Fruit fly (Drosophila melanogaster): ENCODE results near the gene CG18493.

The CG18493 gene

DNA sequence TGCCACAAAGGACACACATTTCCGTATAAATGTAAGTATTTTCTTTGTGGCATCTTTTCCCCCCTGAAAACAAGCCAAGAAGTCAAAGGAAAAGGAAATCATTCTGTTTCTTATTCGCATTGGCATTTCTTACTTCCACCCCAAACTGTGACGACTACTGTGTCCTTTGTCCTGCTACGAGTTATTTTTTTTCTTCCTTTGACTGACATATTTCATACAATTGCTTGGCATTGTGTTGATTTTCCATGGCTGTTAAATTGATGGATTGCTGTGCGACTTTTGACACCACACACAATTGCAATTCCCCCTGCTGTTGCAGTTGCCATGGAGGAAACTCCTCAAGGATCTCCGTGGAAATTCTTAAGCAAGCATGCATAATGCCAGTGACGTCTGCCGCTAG is 37.9 kb upstream of the CG18493 start (continued):
- TF ChIP-seq ro (GFP tag; IDR thresholded peaks at IDR 0.05) (no peak), CG8478 (optimal IDR thresholded peaks at IDR 0.05) (no peak), Dad (GFP tag; optimal IDR thresholded peaks at IDR 0.05) (no peak), tx (GFP tag; optimal IDR thresholded peaks at IDR 0.05) (no peak), sna (GFP tag; IDR thresholded peaks at IDR 0.05; ENCODE audit: partially characterized antibody) (no peak), en (GFP tag; optimal IDR thresholded peaks at IDR 0.05) (no peak), CG11696 (GFP tag; IDR thresholded peaks at IDR 0.05) (no peak), insv (GFP tag; optimal IDR thresholded peaks at IDR 0.05) (no peak), Hr78 (GFP tag; optimal IDR thresholded peaks at IDR 0.05) (no peak), pros (GFP tag; optimal IDR thresholded peaks at IDR 0.05) (peak; percentile 57), dmrt99B (tag; optimal IDR thresholded peaks at IDR 0.05) (no peak), gsb-n (tag; optimal IDR thresholded peaks at IDR 0.05) (no peak), hth (optimal IDR thresholded peaks at IDR 0.05) (peak; percentile 25), tll (GFP tag; optimal IDR thresholded peaks at IDR 0.05) (peak in 1 of 2 experiments; percentile 71), CG3163 (GFP tag; optimal IDR thresholded peaks at IDR 0.05) (no peak), CG12391 (tag; optimal IDR thresholded peaks at IDR 0.05) (no peak), unc-4 (GFP tag; IDR thresholded peaks at IDR 0.05; ENCODE audit: partially characterized antibody) (no peak), sqz (GFP tag; optimal IDR thresholded peaks at IDR 0.05) (no peak), zfh1 (GFP tag; IDR thresholded peaks at IDR 0.05) (no peak), pan (optimal IDR thresholded peaks at IDR 0.05) (no peak), pan (GFP tag; optimal IDR thresholded peaks at IDR 0.05 in 1 of 2, IDR thresholded peaks at IDR 0.05 in 1 of 2) (no peak), az2 (GFP tag; optimal IDR thresholded peaks at IDR 0.05) (no peak), sob (GFP tag; IDR thresholded peaks at IDR 0.05) (no peak), CG9609 (GFP tag; optimal IDR thresholded peaks at IDR 0.05) (no peak), Ssrp (tag; optimal IDR thresholded peaks at IDR 0.05) (no peak), CG1792 (GFP tag; optimal IDR thresholded peaks at IDR 0.05) (no peak), grau (tag; optimal IDR thresholded peaks at IDR 0.05) (no peak), odd (GFP tag; optimal IDR thresholded peaks at IDR 0.05) (no peak), CG8281 (tag; optimal IDR thresholded peaks at IDR 0.05) (no peak), cad (GFP tag; optimal IDR thresholded peaks at IDR 0.05) (peak; percentile 19), CG33557 (GFP tag; optimal IDR thresholded peaks at IDR 0.05) (no peak), Sry-β (GFP tag; optimal IDR thresholded peaks at IDR 0.05) (no peak), Sox102F (GFP tag; optimal IDR thresholded peaks at IDR 0.05) (no peak), zen (tag; optimal IDR thresholded peaks at IDR 0.05) (peak; percentile 21), Oaz (GFP tag; IDR thresholded peaks at IDR 0.05) (no peak), CG17359 (tag; optimal IDR thresholded peaks at IDR 0.05) (no peak), prd (optimal IDR thresholded peaks at IDR 0.05) (no peak), prd (GFP tag; IDR thresholded peaks at IDR 0.05) (peak; percentile 9; the same call in 1 of the 3 replicates)

DNA sequence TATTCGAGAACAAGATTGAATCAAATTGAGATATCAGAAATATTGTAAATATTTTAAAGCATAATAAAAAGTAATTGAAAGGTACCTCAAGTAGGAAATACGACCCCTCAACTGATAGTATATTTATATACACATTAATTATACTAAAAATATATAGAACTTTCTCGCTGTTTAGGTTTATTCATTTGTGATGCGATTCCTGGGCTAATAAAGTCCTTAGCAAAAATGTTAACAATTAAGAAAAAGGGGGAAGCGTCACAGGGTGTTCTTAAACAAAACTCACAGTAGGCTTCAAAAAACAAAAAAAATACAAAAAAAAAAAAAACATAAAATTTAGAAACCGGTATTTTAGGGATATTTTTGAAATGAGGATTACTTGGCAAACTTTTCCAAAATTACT is 36.3 kb upstream of the CG18493 start, which contains the start of gene CG43203:
CG43203 (plus strand) TSS at position 301 of the 400 bp plus-strand sequence.
- TF ChIP-seq grn (GFP tag; optimal IDR thresholded peaks at IDR 0.05) (no peak), CG8388 (GFP tag; optimal IDR thresholded peaks at IDR 0.05) (no peak), CG1602 (GFP tag; optimal IDR thresholded peaks at IDR 0.05) (no peak), tin (GFP tag; optimal IDR thresholded peaks at IDR 0.05) (no peak), CG12744 (GFP tag; optimal IDR thresholded peaks at IDR 0.05) (no peak), pros (GFP tag; optimal IDR thresholded peaks at IDR 0.05) (no peak), chif (GFP tag; optimal IDR thresholded peaks at IDR 0.05) (no peak)
